Fruit fly (Drosophila melanogaster): ENCODE data around the gene nAChRbeta2.

DNA sequence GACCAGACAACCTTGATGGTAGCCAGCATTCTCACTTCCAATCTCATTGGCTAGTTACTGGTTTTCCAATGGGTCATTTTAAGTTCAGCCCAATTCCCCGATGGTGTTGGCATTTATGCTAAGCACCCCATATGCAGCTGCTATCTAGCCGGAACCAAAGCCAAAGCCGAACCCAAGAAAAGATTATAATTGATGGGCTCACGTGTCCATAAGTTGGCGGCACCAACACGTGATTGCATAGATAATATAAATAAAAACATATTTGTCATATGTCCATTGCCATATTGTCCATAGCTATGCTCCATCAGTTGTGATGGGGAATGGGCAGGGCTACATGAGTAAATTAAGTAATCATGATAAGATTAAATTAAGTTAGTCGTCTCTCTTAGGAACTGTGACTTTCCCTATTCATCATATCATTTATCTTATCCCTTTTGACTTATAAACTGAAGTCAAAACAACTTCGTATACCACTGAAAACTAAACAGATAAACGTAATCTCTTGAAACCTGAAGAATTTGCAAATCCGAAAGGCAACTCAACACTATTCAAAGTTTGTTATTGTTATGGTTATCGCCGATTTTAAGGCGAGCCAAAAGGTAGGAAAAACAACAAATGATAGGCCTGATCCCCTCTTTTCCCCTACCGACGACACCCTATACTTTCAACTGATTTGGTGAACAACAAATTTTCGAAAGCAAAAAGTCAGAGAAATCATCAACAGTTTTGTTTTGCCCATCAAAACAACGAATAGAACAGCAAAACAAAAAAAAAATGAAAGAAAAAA lies 48.3 kb upstream of the nAChRbeta2 start:
- TF ChIP-seq ase (GFP tag; IDR thresholded peaks at IDR 0.05), result no peak
- TF ChIP-seq sim (GFP tag; IDR thresholded peaks at IDR 0.05), result no peak
- TF ChIP-seq hbn (GFP tag; IDR thresholded peaks at IDR 0.05; ENCODE audit: partially characterized antibody), result no peak
- no peak for TF ChIP-seq tio (GFP tag; optimal IDR thresholded peaks at IDR 0.05)
- TF ChIP-seq Six4 (GFP tag; optimal IDR thresholded peaks at IDR 0.05), result no peak
- TF ChIP-seq sc (optimal IDR thresholded peaks at IDR 0.05), result no peak
- TF ChIP-seq sc (GFP tag; optimal IDR thresholded peaks at IDR 0.05), result no peak
- TF ChIP-seq Spps (tag; optimal IDR thresholded peaks at IDR 0.05), result no peak
- no peak for TF ChIP-seq tup (GFP tag; optimal IDR thresholded peaks at IDR 0.05)
- TF ChIP-seq en (GFP tag; optimal IDR thresholded peaks at IDR 0.05), result no peak
- no peak for TF ChIP-seq CG10959 (GFP tag; IDR thresholded peaks at IDR 0.05)
- TF ChIP-seq CG17829 (tag; optimal IDR thresholded peaks at IDR 0.05), result no peak
- TF ChIP-seq kay (GFP tag; optimal IDR thresholded peaks at IDR 0.05), result no peak
- TF ChIP-seq chinmo (GFP tag; IDR thresholded peaks at IDR 0.05; ENCODE audit: partially characterized antibody), result no peak
- no peak for TF ChIP-seq Ssrp (tag; optimal IDR thresholded peaks at IDR 0.05)
